Fruit fly (Drosophila melanogaster) whole organism, embryonic: ENCODE data around the gene CG31792.
A peak's percentile ranks its signal among the peaks of the same experiment; 100 is the strongest.

ENCODE experiments used
- Adf1 ChIP-seq: fragments of 200-800 bp; sonication (Bioruptor generic); IDR thresholded peaks from 2 replicates; pipeline ENCODE4 v1.3.6; 2022; ENCODE audit warnings: missing biosample characterization, missing genetic modification characterization
- B-H2 ChIP-seq: fragments of 200-800 bp; sonication (Bioruptor generic); optimal IDR thresholded peaks from 2 replicates; lab custom pipeline; 2018; ENCODE audit warnings: missing biosample characterization, mild to moderate bottlenecking, missing genetic modification characterization
- BEAF-32 ChIP-seq: fragments of 200-800 bp; sonication (Bioruptor generic); optimal IDR thresholded peaks from 3 replicates; lab custom pipeline; 2017; ENCODE audit warnings: missing biosample characterization, missing genetic modification characterization, mild to moderate bottlenecking, moderate library complexity, missing genetic modification reagents
- CG10147 ChIP-seq: fragments of 200-800 bp; sonication (Bioruptor generic); optimal IDR thresholded peaks from 2 replicates; lab custom pipeline; 2019; ENCODE audit warnings: missing biosample characterization, mild to moderate bottlenecking, missing genetic modification characterization, moderate library complexity
- CG12391 ChIP-seq: fragments of 200-800 bp; sonication (Bioruptor generic); optimal IDR thresholded peaks from 3 replicates; lab custom pipeline; 2018; ENCODE audit warnings: missing biosample characterization, mild to moderate bottlenecking, missing genetic modification characterization, moderate library complexity
- CG12769 ChIP-seq: fragments of 200-800 bp; sonication (Bioruptor generic); optimal IDR thresholded peaks from 2 replicates; lab custom pipeline; 2019; ENCODE audit warnings: missing biosample characterization, mild to moderate bottlenecking, missing genetic modification characterization, moderate library complexity
- CG15269 ChIP-seq: fragments of 200-800 bp; sonication (Bioruptor generic); optimal IDR thresholded peaks from 2 replicates; lab custom pipeline; 2018; ENCODE audit warnings: missing biosample characterization, mild to moderate bottlenecking, missing genetic modification characterization, moderate library complexity
- CG15601 ChIP-seq: fragments of 200-800 bp; sonication (Bioruptor generic); optimal IDR thresholded peaks from 3 replicates; lab custom pipeline; 2019; ENCODE audit warnings: missing biosample characterization, mild to moderate bottlenecking, missing genetic modification characterization, moderate library complexity
- CG16813 ChIP-seq: fragments of 200-800 bp; sonication (Bioruptor generic); IDR thresholded peaks from 3 replicates; pipeline ENCODE4 v1.3.6; 2022; ENCODE audit warnings: missing biosample characterization, missing genetic modification characterization; ENCODE audit not compliant: partially characterized antibody
- CG16863 ChIP-seq: fragments of 200-800 bp; sonication (Bioruptor generic); optimal IDR thresholded peaks from 3 replicates; lab custom pipeline; 2016; ENCODE audit warnings: missing biosample characterization, missing genetic modification characterization
- CG17385 ChIP-seq: fragments of 200-800 bp; sonication (Bioruptor generic); optimal IDR thresholded peaks from 3 replicates; lab custom pipeline; 2018; ENCODE audit warnings: missing biosample characterization, mild to moderate bottlenecking, missing genetic modification characterization
- CG18262 ChIP-seq: fragments of 200-800 bp; optimal IDR thresholded peaks from 3 replicates; lab custom pipeline; 2019; ENCODE audit warnings: missing biosample characterization, mild to moderate bottlenecking, missing genetic modification characterization, moderate library complexity
- CG18599 ChIP-seq: fragments of 200-800 bp; sonication (Bioruptor generic); optimal IDR thresholded peaks from 3 replicates; lab custom pipeline; 2017; ENCODE audit warnings: missing biosample characterization, missing genetic modification characterization, mild to moderate bottlenecking, moderate library complexity, missing genetic modification reagents
- CG2199 ChIP-seq: fragments of 200-800 bp; sonication (Bioruptor generic); IDR thresholded peaks from 3 replicates; pipeline ENCODE4 v1.3.6; 2022; ENCODE audit warnings: missing biosample characterization, missing genetic modification characterization
- CG2712 ChIP-seq: fragments of 200-800 bp; optimal IDR thresholded peaks from 3 replicates; lab custom pipeline; 2019; ENCODE audit warnings: missing biosample characterization, mild to moderate bottlenecking, missing genetic modification characterization, moderate library complexity
- CG2889 ChIP-seq: fragments of 200-800 bp; sonication (Bioruptor generic); IDR thresholded peaks from 3 replicates; pipeline ENCODE4 v1.3.6; 2022; ENCODE audit warnings: missing biosample characterization, missing genetic modification characterization
- CG3281 ChIP-seq: fragments of 200-800 bp; sonication (Bioruptor generic); optimal IDR thresholded peaks from 3 replicates; lab custom pipeline; 2017; ENCODE audit warnings: missing biosample characterization, mild to moderate bottlenecking, missing genetic modification characterization
- CG4730 ChIP-seq: fragments of 200-800 bp; sonication (Bioruptor generic); IDR thresholded peaks from 2 replicates; pipeline ENCODE4 v1.3.6; 2022; ENCODE audit warnings: missing biosample characterization, missing genetic modification characterization
- CG5180 ChIP-seq: fragments of 200-800 bp; sonication (Bioruptor generic); optimal IDR thresholded peaks from 3 replicates; lab custom pipeline; 2017; ENCODE audit warnings: missing biosample characterization, missing genetic modification characterization, mild to moderate bottlenecking, moderate library complexity, missing genetic modification reagents
- CG7963 ChIP-seq: fragments of 200-800 bp; sonication (Bioruptor generic); IDR thresholded peaks from 3 replicates; pipeline ENCODE4 v1.3.6; 2022; ENCODE audit warnings: missing biosample characterization, missing genetic modification characterization; ENCODE audit not compliant: partially characterized antibody
- CG9932 ChIP-seq: fragments of 200-800 bp; sonication (Bioruptor generic); IDR thresholded peaks from 2 replicates; pipeline ENCODE4 v1.3.6; 2022; ENCODE audit warnings: missing biosample characterization, missing genetic modification characterization
- Drgx ChIP-seq: fragments of 200-800 bp; sonication (Bioruptor generic); IDR thresholded peaks from 2 replicates; pipeline ENCODE4 v1.3.6; 2022; ENCODE audit warnings: missing biosample characterization, missing genetic modification characterization
- Fer1 ChIP-seq: fragments of 200-800 bp; sonication (Bioruptor generic); optimal IDR thresholded peaks from 2 replicates; lab custom pipeline; 2017; ENCODE audit warnings: missing biosample characterization, mild to moderate bottlenecking, missing genetic modification characterization
- HLH54F ChIP-seq: fragments of 200-800 bp; sonication (Bioruptor generic); optimal IDR thresholded peaks from 3 replicates; lab custom pipeline; 2016; ENCODE audit warnings: missing biosample characterization, missing genetic modification characterization
- Lim3 ChIP-seq: fragments of 200-800 bp; sonication (Bioruptor generic); IDR thresholded peaks from 2 replicates; pipeline ENCODE4 v1.3.6; 2022; ENCODE audit warnings: missing biosample characterization, missing genetic modification characterization
- Med ChIP-seq: fragments of 200-800 bp; sonication (Bioruptor generic); peaks from one replicate; lab custom pipeline; 2016; ENCODE audit warnings: missing biosample characterization, missing genetic modification characterization, mild to moderate bottlenecking, inconsistent platforms, moderate library complexity
- Opbp ChIP-seq: fragments of 200-800 bp; sonication (Bioruptor generic); IDR thresholded peaks from 3 replicates; pipeline ENCODE4 v1.3.6; 2022; ENCODE audit warnings: missing biosample characterization, missing genetic modification characterization; ENCODE audit not compliant: partially characterized antibody
- ci ChIP-seq: fragments of 200-800 bp; sonication (Bioruptor generic); IDR thresholded peaks from 3 replicates; pipeline ENCODE4 v1.3.6; 2022; ENCODE audit warnings: missing biosample characterization, missing genetic modification characterization
- croc ChIP-seq: fragments of 200-800 bp; sonication (Bioruptor generic); conservative IDR thresholded peaks from 3 replicates; pipeline ENCODE4 v1.3.6; 2022; ENCODE audit warnings: missing biosample characterization, missing genetic modification characterization
- dimm ChIP-seq: fragments of 200-800 bp; sonication (Bioruptor generic); IDR thresholded peaks from 2 replicates; pipeline ENCODE4 v1.3.6; 2022; ENCODE audit warnings: missing biosample characterization, missing genetic modification characterization
- disco-r ChIP-seq: fragments of 200-800 bp; sonication (Bioruptor generic); optimal IDR thresholded peaks from 2 replicates; lab custom pipeline; 2016; ENCODE audit warnings: missing biosample characterization, missing genetic modification characterization
- dpn ChIP-seq, 2 experiments: fragments of 200-800 bp; sonication (Bioruptor generic); optimal IDR thresholded peaks; 3 replicates each; lab custom pipeline; 2016; ENCODE audit warnings: missing biosample characterization in 2 of 2, missing genetic modification characterization in 2 of 2
- fd96Cb ChIP-seq: fragments of 200-800 bp; sonication (Bioruptor generic); optimal IDR thresholded peaks from 2 replicates; lab custom pipeline; 2018; ENCODE audit warnings: missing biosample characterization, mild to moderate bottlenecking, missing genetic modification characterization, moderate library complexity
- grau ChIP-seq: fragments of 200-800 bp; optimal IDR thresholded peaks from 3 replicates; lab custom pipeline; 2019; ENCODE audit warnings: missing biosample characterization, mild to moderate bottlenecking, missing genetic modification characterization, moderate library complexity
- ham ChIP-seq: fragments of 200-800 bp; sonication (Bioruptor generic); IDR thresholded peaks from 2 replicates; pipeline ENCODE4 v1.3.6; 2022; ENCODE audit warnings: missing biosample characterization, missing genetic modification characterization
- hb ChIP-seq: fragments of 200-800 bp; sonication (Bioruptor generic); IDR thresholded peaks from 3 replicates; pipeline ENCODE4 v1.3.6; 2022; ENCODE audit warnings: missing biosample characterization, missing genetic modification characterization; ENCODE audit not compliant: partially characterized antibody
- ken ChIP-seq: fragments of 200-800 bp; sonication (Bioruptor generic); IDR thresholded peaks from 3 replicates; pipeline ENCODE4 v1.3.6; 2022; ENCODE audit warnings: missing biosample characterization, missing genetic modification characterization
- kni ChIP-seq: fragments of 200-800 bp; sonication (Bioruptor generic); optimal IDR thresholded peaks from 3 replicates; lab custom pipeline; 2017; ENCODE audit warnings: mild to moderate bottlenecking, missing biosample characterization, missing genetic modification reagents, missing genetic modification characterization
- mld ChIP-seq: fragments of 200-800 bp; sonication (Bioruptor generic); IDR thresholded peaks from 3 replicates; pipeline ENCODE4 v1.3.6; 2022; ENCODE audit warnings: missing biosample characterization, missing genetic modification characterization; ENCODE audit not compliant: partially characterized antibody
- nerfin-1 ChIP-seq: fragments of 200-800 bp; sonication (Bioruptor generic); optimal IDR thresholded peaks from 3 replicates; lab custom pipeline; 2019; ENCODE audit warnings: missing biosample characterization, mild to moderate bottlenecking, missing genetic modification characterization, moderate library complexity
- org-1 ChIP-seq: fragments of 200-800 bp; sonication (Bioruptor generic); optimal IDR thresholded peaks from 2 replicates; lab custom pipeline; 2017; ENCODE audit warnings: missing biosample characterization, missing genetic modification characterization
- pan ChIP-seq, 4 experiments: fragments of >200 bp in 3 of 4; fragments of 200-800 bp in 1 of 4; sonication (Bioruptor generic) in 1 of 4; optimal IDR thresholded peaks in 3 of 4; IDR thresholded peaks in 1 of 4; 2 replicates each; pipeline versions ENCODE4 v1.3.6 to Lab custom; 2017 to 2022; ENCODE audit warnings: missing biosample characterization in 2 of 4, missing genetic modification characterization in 2 of 4, mixed read lengths in 1 of 4
- psq ChIP-seq: fragments of 200-800 bp; sonication (Bioruptor generic); optimal IDR thresholded peaks from 2 replicates; lab custom pipeline; 2017; ENCODE audit warnings: missing biosample characterization, missing genetic modification characterization
- salm ChIP-seq: fragments of 200-800 bp; sonication (Bioruptor generic); optimal IDR thresholded peaks from 2 replicates; lab custom pipeline; 2018; ENCODE audit warnings: missing biosample characterization, mild to moderate bottlenecking, missing genetic modification characterization
- sisA ChIP-seq: fragments of 200-800 bp; sonication (Bioruptor generic); IDR thresholded peaks from 2 replicates; pipeline ENCODE4 v1.3.6; 2022; ENCODE audit warnings: missing biosample characterization, missing genetic modification characterization
- slp2 ChIP-seq: fragments of 200-800 bp; sonication (Bioruptor generic); optimal IDR thresholded peaks from 2 replicates; lab custom pipeline; 2016; ENCODE audit warnings: missing biosample characterization, missing genetic modification characterization
- ssp ChIP-seq: fragments of 200-800 bp; sonication (Bioruptor generic); IDR thresholded peaks from 2 replicates; pipeline ENCODE4 v1.3.6; 2022; ENCODE audit warnings: missing biosample characterization, missing genetic modification characterization
- tin ChIP-seq: fragments of 200-800 bp; sonication (Bioruptor generic); optimal IDR thresholded peaks from 3 replicates; lab custom pipeline; 2016; ENCODE audit warnings: missing biosample characterization, missing genetic modification characterization
- unc-4 ChIP-seq: fragments of 200-800 bp; sonication (Bioruptor generic); IDR thresholded peaks from 2 replicates; pipeline ENCODE4 v1.3.6; 2022; ENCODE audit warnings: missing biosample characterization, missing genetic modification characterization; ENCODE audit not compliant: partially characterized antibody
- vfl ChIP-seq: fragments of 200-800 bp; sonication (Bioruptor generic); optimal IDR thresholded peaks from 2 replicates; lab custom pipeline; 2016; ENCODE audit warnings: missing biosample characterization, missing genetic modification characterization

CG31792 gene

dm6 chr2L:19048912-19049311, 51.7 kb downstream of the CG31792 start, which contains the start of gene CG10470 (continued):
- TF ChIP-seq slp2, result no peak
- no peak for TF ChIP-seq tin (GFP tag; lab: Kevin White, UChicago)
- TF ChIP-seq vfl (GFP tag; lab: Kevin White, UChicago), result no peak
- no peak for TF ChIP-seq CG18599
- no peak for TF ChIP-seq Drgx (GFP tag; lab: Robert Waterston, UW)
- no peak for TF ChIP-seq dpn (GFP tag; optimal IDR thresholded peaks at IDR 0.05; lab: Kevin White, UChicago)
- TF ChIP-seq unc-4 (GFP tag; lab: Robert Waterston, UW), result peak; percentile 81
- no peak for TF ChIP-seq kni (GFP tag; lab: Kevin White, UChicago)
- no peak for TF ChIP-seq ssp (GFP tag; lab: Robert Waterston, UW)
- peak; percentile 75 for TF ChIP-seq CG7963
- no peak for TF ChIP-seq ci (GFP tag; lab: Robert Waterston, UW)
- TF ChIP-seq CG12769 (tag; lab: Kevin White, UChicago), result no peak
- TF ChIP-seq CG16863 (GFP tag; lab: Kevin White, UChicago), result no peak
- TF ChIP-seq B-H2 (GFP tag; lab: Kevin White, UChicago), result no peak
- TF ChIP-seq CG5180 (GFP tag; lab: Kevin White, UChicago), result no peak
- no peak for TF ChIP-seq sisA
- TF ChIP-seq salm, result no peak
- TF ChIP-seq org-1 (GFP tag; lab: Kevin White, UChicago), result no peak
- peak; percentile 13 for TF ChIP-seq CG10147 (GFP tag; lab: Kevin White, UChicago)
- TF ChIP-seq Med (GFP tag; lab: Kevin White, UChicago), result peak; percentile 60
- no peak for TF ChIP-seq ham (GFP tag; lab: Robert Waterston, UW)
- no peak for TF ChIP-seq Adf1 (GFP tag; lab: Robert Waterston, UW)
- peak; percentile 28 for TF ChIP-seq CG15601 (tag; lab: Kevin White, UChicago)
- TF ChIP-seq pan (optimal IDR thresholded peaks at IDR 0.05; lab: Kevin White, UChicago), result no peak
- TF ChIP-seq pan (GFP tag; optimal IDR thresholded peaks at IDR 0.05 in 1 of 2, IDR thresholded peaks at IDR 0.05 in 1 of 2), result no peak
- TF ChIP-seq dimm (GFP tag; lab: Robert Waterston, UW), result no peak
- no peak for TF ChIP-seq CG2889
- TF ChIP-seq CG9932, result no peak
- peak; percentile 49 for TF ChIP-seq CG18262
- no peak for TF ChIP-seq croc (GFP tag; lab: Robert Waterston, UW)
- TF ChIP-seq nerfin-1 (tag; lab: Kevin White, UChicago), result no peak
- TF ChIP-seq disco-r (GFP tag; lab: Kevin White, UChicago), result no peak
- TF ChIP-seq CG2712 (tag; lab: Kevin White, UChicago), result peak; percentile 50
- no peak for TF ChIP-seq HLH54F (GFP tag; lab: Kevin White, UChicago)
- peak; percentile 49 for TF ChIP-seq CG12391
- no peak for TF ChIP-seq fd96Cb (tag; lab: Kevin White, UChicago)
- TF ChIP-seq CG4730 (GFP tag; lab: Robert Waterston, UW), result no peak
- TF ChIP-seq psq, result no peak
- TF ChIP-seq CG16813 (GFP tag; lab: Robert Waterston, UW), result peak; percentile 76
- no peak for TF ChIP-seq CG2199 (GFP tag; lab: Robert Waterston, UW)
- peak; percentile 78 for TF ChIP-seq BEAF-32 (GFP tag; lab: Kevin White, UChicago)
- TF ChIP-seq grau (tag; lab: Kevin White, UChicago), result peak; percentile 26
- TF ChIP-seq Opbp (GFP tag; lab: Robert Waterston, UW), result peak; percentile 82; the same call in 2 of the 3 replicates
- TF ChIP-seq CG3281 (GFP tag; lab: Kevin White, UChicago), result no peak
- peak; percentile 14 for TF ChIP-seq CG17385 (GFP tag; lab: Kevin White, UChicago)
- peak; percentile 53 for TF ChIP-seq CG15269 (tag; lab: Kevin White, UChicago)
- no peak for TF ChIP-seq Lim3 (GFP tag; lab: Robert Waterston, UW)
- peak; percentile 11; the same call in 1 of the 3 replicates for TF ChIP-seq mld (GFP tag; lab: Robert Waterston, UW)
- TF ChIP-seq hb (GFP tag; lab: Robert Waterston, UW), result peak; percentile 75
- TF ChIP-seq Fer1, result peak; percentile 13
- TF ChIP-seq ken (GFP tag; lab: Robert Waterston, UW), result no peak
